Fruit fly (Drosophila melanogaster): ENCODE measurements around the gene Ran.

Ran gene

dm6 chrX:11148272-11148835, at the start of gene Ran:
Gene Ran (minus strand): TSS chrX:11148716.
- TF ChIP-seq CG17801 (GFP tag; optimal IDR thresholded peaks at IDR 0.05; ENCODE audit: partially characterized antibody), result no peak

- no peak for TF ChIP-seq CG17801 (GFP tag; optimal IDR thresholded peaks at IDR 0.05; ENCODE audit: partially characterized antibody)
Observed at dm6 chrX:11182631-11183030, 34.1 kb upstream of the Ran start, which contains the start of gene CG15200. Gene CG15200 (plus strand): TSS chrX:11182931.

dm6 chrX:11176073-11176472, 27.6 kb upstream of the Ran start:
- TF ChIP-seq CG17801 (GFP tag; optimal IDR thresholded peaks at IDR 0.05; ENCODE audit: partially characterized antibody), result no peak

dm6 chrX:11170578-11170977, 22.1 kb upstream of the Ran start, which contains the start of gene CG1394:
Gene CG1394 (minus strand): TSS chrX:11170678.
- TF ChIP-seq CG17801 (GFP tag; optimal IDR thresholded peaks at IDR 0.05; ENCODE audit: partially characterized antibody), result no peak

dm6 chrX:11168958-11169357, 20.4 kb upstream of the Ran start, which contains the start of gene Antdh:
Gene Antdh (minus strand): TSS chrX:11169058.
- TF ChIP-seq CG17801 (GFP tag; optimal IDR thresholded peaks at IDR 0.05; ENCODE audit: partially characterized antibody), result no peak

DNA sequence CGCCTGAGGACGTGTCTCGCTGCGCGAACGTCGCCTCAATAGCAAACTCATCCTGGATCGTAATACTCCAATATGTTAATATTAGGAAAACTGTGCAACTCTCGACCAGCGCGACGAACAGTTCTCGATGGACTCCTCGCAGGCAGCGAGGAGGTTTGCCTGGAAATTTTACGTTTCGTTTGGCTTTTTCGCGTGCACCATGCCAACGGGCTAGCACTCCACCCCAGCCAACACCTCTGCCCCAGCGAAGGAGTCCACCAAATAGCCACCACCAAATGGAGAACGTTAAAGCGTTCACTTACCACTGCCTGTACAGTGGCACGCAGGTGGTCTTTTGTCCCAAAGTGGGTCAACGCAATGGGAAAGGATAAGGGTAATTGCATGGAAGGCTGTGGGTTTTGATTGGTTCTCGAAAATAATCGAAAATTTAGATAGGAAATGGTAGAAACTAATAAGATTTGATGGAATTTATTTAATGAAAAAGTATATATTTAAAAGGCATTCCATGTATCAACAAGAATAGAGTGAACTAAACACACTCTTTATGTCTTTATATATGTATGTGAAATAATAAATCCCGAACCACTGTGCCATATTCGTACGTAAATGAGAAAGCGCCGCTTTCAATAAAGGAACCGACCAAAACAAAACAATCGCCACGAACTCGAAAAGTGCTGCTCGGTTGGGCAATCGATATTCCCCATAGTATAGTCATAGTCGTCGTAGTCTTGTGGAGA, 11.4 kb upstream of the Ran start, which contains the start of gene CG32668:
CG32668 (minus strand) TSS at position 51 of the 737 bp plus-strand sequence.
- no peak for TF ChIP-seq CG17801 (GFP tag; optimal IDR thresholded peaks at IDR 0.05; ENCODE audit: partially characterized antibody)

DNA sequence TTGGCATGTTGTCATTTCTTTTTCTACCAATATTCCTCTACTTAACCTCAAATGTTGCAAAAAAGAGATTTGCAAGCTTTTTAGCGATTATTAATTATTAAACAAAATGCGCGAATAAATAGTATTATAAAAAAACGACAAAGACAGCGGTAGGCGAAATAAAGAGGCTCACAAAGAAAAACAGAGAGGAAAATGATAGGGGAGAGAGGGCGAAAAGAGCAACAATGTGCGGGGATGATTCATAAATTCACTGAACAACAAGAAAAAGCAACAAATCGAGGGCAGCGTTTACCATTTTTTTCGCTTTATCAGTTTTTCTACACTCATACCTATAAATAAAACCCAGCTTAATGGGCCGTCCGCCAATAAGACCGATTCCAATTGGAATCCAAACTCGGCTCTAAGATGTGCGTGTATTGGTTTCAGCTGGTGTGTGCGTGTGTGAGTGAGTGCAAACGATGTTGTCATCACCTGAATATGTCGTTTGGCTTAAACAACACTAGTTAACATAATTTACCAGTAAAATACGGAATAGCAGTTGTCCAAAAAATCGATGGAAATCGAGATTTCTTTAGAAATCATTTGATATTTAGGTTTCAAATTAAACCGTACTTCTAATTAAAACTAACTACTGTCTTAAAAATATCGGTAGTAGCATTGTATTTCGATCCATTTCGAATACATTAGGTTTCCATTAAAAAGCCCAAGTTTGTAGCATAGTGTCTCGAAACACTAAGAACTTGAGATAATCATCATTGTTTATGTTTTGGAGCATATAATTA, 7.5 kb upstream of the Ran start:
- peak; percentile 78 for TF ChIP-seq CG17801 (GFP tag; optimal IDR thresholded peaks at IDR 0.05; ENCODE audit: partially characterized antibody)

DNA sequence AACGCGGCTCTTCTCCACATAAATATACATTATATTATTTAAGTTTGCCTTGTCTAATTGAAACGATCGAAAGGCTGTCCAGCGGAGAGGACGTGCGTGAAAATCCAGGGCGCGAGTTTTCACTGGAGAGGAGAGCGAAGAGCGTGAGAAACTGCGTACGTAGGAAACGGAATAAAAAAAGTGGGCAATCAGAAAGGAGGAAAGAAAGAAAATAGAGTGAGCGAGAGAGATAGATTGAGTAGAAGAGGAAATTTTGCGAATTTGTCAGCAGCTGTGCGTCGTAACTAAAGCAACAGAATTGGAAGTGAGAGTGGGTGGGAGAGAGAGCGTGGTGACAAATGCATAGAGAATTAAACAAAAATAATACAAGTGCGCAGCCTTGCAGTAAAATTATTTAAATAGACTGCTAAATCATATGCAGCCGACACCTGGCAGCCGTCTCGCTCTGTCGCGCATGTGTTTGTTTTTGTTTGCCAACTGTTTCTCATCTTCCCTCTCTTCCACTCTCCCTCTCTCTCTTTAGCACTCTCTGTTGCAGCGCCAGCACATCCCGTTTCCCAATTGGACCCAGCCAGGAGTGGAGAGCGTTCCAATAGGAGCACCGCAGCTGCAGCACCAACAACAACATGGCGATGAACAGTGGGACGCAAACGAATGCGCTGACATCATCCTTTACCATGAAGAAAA, 6.1 kb upstream of the Ran start:
- no peak for TF ChIP-seq CG17801 (GFP tag; optimal IDR thresholded peaks at IDR 0.05; ENCODE audit: partially characterized antibody)

dm6 chrX:11153826-11154510, 5.5 kb upstream of the Ran start, which contains the start of the genes rtv and Dlic:
Gene rtv (minus strand): TSS chrX:11153990.
Gene Dlic (plus strand): TSS chrX:11154421.
- no peak for TF ChIP-seq CG17801 (GFP tag; optimal IDR thresholded peaks at IDR 0.05; ENCODE audit: partially characterized antibody)

DNA sequence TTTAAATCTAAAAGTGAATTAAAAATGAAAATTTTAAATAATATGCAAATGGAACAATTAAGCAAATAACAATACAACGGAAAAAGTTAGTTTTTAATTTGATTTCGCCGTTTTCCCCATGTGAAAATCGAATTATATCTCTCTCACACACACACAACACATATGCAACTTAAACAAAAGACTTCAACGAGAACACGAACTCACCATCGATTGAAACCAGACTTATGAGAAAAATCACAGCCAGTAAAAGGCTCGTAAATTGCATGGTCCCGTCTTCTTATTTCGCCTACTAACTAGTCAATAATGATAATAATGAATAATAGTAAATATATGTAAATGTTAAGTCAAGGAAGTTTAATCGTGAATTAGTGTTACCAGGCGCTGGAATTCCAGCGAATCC, 4.9 kb upstream of the Ran start:
- TF ChIP-seq CG17801 (GFP tag; optimal IDR thresholded peaks at IDR 0.05; ENCODE audit: partially characterized antibody), result no peak

- TF ChIP-seq CG17801 (GFP tag; optimal IDR thresholded peaks at IDR 0.05; ENCODE audit: partially characterized antibody), result no peak
Observed at dm6 chrX:11149201-11149600, 685 bp upstream of the Ran start, which contains the start of gene Lint-1. Gene Lint-1 (plus strand): TSS chrX:11149323.

dm6 chrX:11147553-11148067, 906 bp downstream of the Ran start:
- TF ChIP-seq CG17801 (GFP tag; optimal IDR thresholded peaks at IDR 0.05; ENCODE audit: partially characterized antibody), result no peak

DNA sequence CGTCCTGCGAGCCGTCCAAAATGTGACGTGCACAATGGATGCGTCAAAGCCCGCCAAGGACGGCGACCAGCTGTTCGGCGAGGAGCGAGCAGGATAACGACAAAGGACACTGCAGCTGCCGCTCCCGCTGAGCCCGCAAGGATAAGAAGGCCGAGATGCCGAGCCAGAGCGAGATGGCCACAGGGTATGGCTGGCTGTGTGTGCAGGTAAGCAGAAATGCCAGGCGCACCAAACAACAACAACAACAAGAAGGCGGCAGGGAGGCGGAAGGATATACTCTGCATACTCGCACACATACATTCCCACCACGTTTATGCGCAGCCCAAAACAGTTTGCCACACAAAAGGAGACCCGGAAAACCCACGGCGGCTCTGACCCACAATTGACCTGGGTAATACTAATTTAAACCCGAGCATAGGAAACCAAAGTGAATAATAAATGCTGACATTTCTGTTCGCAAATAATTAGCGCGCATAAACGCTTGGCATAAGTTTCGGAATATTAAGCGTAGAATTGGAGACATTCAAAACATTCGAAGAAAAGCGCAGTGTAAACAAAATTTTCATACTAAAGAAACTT, 1.8 kb downstream of the Ran start:
- TF ChIP-seq CG17801 (GFP tag; optimal IDR thresholded peaks at IDR 0.05; ENCODE audit: partially characterized antibody), result peak; percentile 34

dm6 chrX:11144575-11144974, 3.9 kb downstream of the Ran start:
- TF ChIP-seq CG17801 (GFP tag; optimal IDR thresholded peaks at IDR 0.05; ENCODE audit: partially characterized antibody), result no peak
